Worm (Caenorhabditis elegans) whole organism, mixed stage, embryonic: Measurements from ENCODE around the gene mrps-18A.

ENCODE experiments used
- elt-1 ChIP-seq: sonication (generic microtip); optimal IDR thresholded peaks from 2 replicates; lab custom pipeline; 2017; ENCODE audit warnings: missing genetic modification characterization, mild to moderate bottlenecking, missing compliant biosample characterization, antibody characterized with exemption, moderate library complexity, borderline replicate concordance; ENCODE audit not compliant: insufficient read depth
- hlh-1 ChIP-seq: fragments of 150-350 bp; optimal IDR thresholded peaks from 2 replicates; lab custom pipeline; 2014; ENCODE audit warnings: missing biosample characterization, missing genetic modification reagents, missing genetic modification characterization
- nhr-237 ChIP-seq: fragments of 150-350 bp; optimal IDR thresholded peaks from 2 replicates; lab custom pipeline; 2014; ENCODE audit warnings: missing biosample characterization, missing genetic modification characterization
- unc-39 ChIP-seq: fragments of 150-350 bp; optimal IDR thresholded peaks from 2 replicates; lab custom pipeline; 2014; ENCODE audit warnings: missing biosample characterization, missing genetic modification characterization
- unc-62 ChIP-seq: fragments of 150-350 bp; optimal IDR thresholded peaks from 2 replicates; lab custom pipeline; 2014; ENCODE audit warnings: missing biosample characterization, missing genetic modification reagents, missing genetic modification characterization

ce11 chrIII:8375000-8375399 lies 43.3 kb upstream of the mrps-18A start, which contains the start of gene met-2:
- no peak for TF ChIP-seq unc-39 (tag; lab: Kevin White, UChicago)
- no peak for TF ChIP-seq elt-1 (tag; lab: Kevin White, UChicago)
- TF ChIP-seq hlh-1 = no peak
- TF ChIP-seq nhr-237 (tag; lab: Kevin White, UChicago) = no peak
- no peak for TF ChIP-seq unc-62 (GFP tag; lab: Kevin White, UChicago)
